Fruit fly (Drosophila melanogaster) whole organism, embryonic: ENCODE measurements around the gene Cda5.
"Not testable (repeated sequence)": the region's sequence is repeated elsewhere in the genome, so short reads cannot be mapped to it uniquely, and the experiment has no call there.

Experiments used
- ATbp ChIP-seq: fragments of 200-800 bp; sonication (Bioruptor generic); optimal IDR thresholded peaks from 2 replicates; lab custom pipeline; 2017; ENCODE audit warnings: missing biosample characterization, mild to moderate bottlenecking, missing genetic modification characterization, missing genetic modification reagents
- CG15479 ChIP-seq: fragments of 200-800 bp; sonication (Bioruptor generic); optimal IDR thresholded peaks from 3 replicates; lab custom pipeline; 2019; ENCODE audit warnings: missing biosample characterization, mild to moderate bottlenecking, missing genetic modification characterization, moderate library complexity
- D19A ChIP-seq: fragments of 200-800 bp; optimal IDR thresholded peaks from 3 replicates; lab custom pipeline; 2019; ENCODE audit warnings: missing biosample characterization, mild to moderate bottlenecking, missing genetic modification characterization, moderate library complexity
- Eip74EF ChIP-seq, 2 experiments: fragments of 200-800 bp in 1 of 2; fragments of >200 bp in 1 of 2; sonication (Bioruptor generic) in 1 of 2; optimal IDR thresholded peaks; 2 replicates each; lab custom pipeline; 2017 to 2019; ENCODE audit warnings: missing biosample characterization in 2 of 2, missing genetic modification characterization in 2 of 2, mild to moderate bottlenecking in 1 of 2, moderate library complexity in 1 of 2
- MESR4 ChIP-seq: fragments of 200-800 bp; sonication (Bioruptor generic); optimal IDR thresholded peaks from 2 replicates; lab custom pipeline; 2018; ENCODE audit warnings: missing biosample characterization, mild to moderate bottlenecking, missing genetic modification characterization, moderate library complexity
- NC2β ChIP-seq: fragments of 200-800 bp; sonication (Bioruptor generic); optimal IDR thresholded peaks from 2 replicates; lab custom pipeline; 2016; ENCODE audit warnings: missing biosample characterization, missing genetic modification characterization
- Nf-YC ChIP-seq: fragments of 200-800 bp; optimal IDR thresholded peaks from 3 replicates; lab custom pipeline; 2019; ENCODE audit warnings: missing biosample characterization, mild to moderate bottlenecking, missing genetic modification characterization, moderate library complexity
- abd-A ChIP-seq: fragments of 200-800 bp; sonication (Bioruptor generic); optimal IDR thresholded peaks from 3 replicates; lab custom pipeline; 2019; ENCODE audit warnings: missing biosample characterization, mild to moderate bottlenecking, missing genetic modification characterization, moderate library complexity
- her ChIP-seq: fragments of 200-800 bp; sonication (Bioruptor generic); optimal IDR thresholded peaks from 2 replicates; lab custom pipeline; 2016; ENCODE audit warnings: missing biosample characterization, missing genetic modification characterization
- insv ChIP-seq, 2 experiments: fragments of 200-800 bp; sonication (Bioruptor generic); optimal IDR thresholded peaks; 3 replicates each; lab custom pipeline; 2016 to 2018; ENCODE audit warnings: missing biosample characterization in 2 of 2, missing genetic modification characterization in 2 of 2
- pnt ChIP-seq: fragments of 200-800 bp; sonication (Bioruptor generic); optimal IDR thresholded peaks from 3 replicates; lab custom pipeline; 2016; ENCODE audit warnings: missing biosample characterization, missing genetic modification characterization
- tll ChIP-seq, 2 experiments: fragments of 200-800 bp in 1 of 2; fragments of >200 bp in 1 of 2; sonication (Bioruptor generic) in 1 of 2; optimal IDR thresholded peaks; 2 replicates each; lab custom pipeline; 2017 to 2019; ENCODE audit warnings: missing biosample characterization in 2 of 2, missing genetic modification characterization in 2 of 2, mild to moderate bottlenecking in 1 of 2, moderate library complexity in 1 of 2

DNA sequence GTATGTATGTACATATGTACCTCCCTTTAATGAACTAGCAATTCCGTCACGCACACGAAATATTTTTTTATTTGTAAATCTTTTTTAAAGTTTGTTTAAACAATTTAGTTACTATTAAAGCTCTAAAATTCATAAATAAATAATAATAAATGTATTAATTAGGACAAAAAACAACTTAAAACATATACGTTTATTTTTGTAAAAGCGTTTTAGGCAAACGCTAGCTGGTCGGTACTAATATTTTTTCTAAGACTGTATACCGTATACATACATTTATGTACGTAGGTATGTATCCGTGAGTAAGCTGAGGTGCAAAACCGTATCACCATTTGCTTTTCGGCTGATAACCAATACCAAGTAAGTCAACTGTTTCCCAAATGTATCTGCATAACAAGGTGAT, 44.8 kb downstream of the Cda5 start:
- TF ChIP-seq insv (GFP tag; optimal IDR thresholded peaks at IDR 0.05; lab: Kevin White, UChicago); tll (GFP tag; optimal IDR thresholded peaks at IDR 0.05; lab: Kevin White, UChicago); Nf-YC (tag; lab: Kevin White, UChicago); abd-A (tag; lab: Kevin White, UChicago); D19A (tag; lab: Kevin White, UChicago); Eip74EF (GFP tag; optimal IDR thresholded peaks at IDR 0.05; lab: Kevin White, UChicago); pnt (GFP tag; lab: Kevin White, UChicago); NC2β; CG15479 (GFP tag; lab: Kevin White, UChicago); ATbp (GFP tag; lab: Kevin White, UChicago); MESR4 (GFP tag; lab: Kevin White, UChicago); her (GFP tag; lab: Kevin White, UChicago): not testable (repeated sequence)
